Fruit fly (Drosophila melanogaster) whole organism, embryonic: ENCODE results near the gene chic.

Experiments used
- ATbp ChIP-seq: fragments of 200-800 bp; sonication (Bioruptor generic); optimal IDR thresholded peaks from 2 replicates; lab custom pipeline; 2017; ENCODE audit warnings: missing biosample characterization, mild to moderate bottlenecking, missing genetic modification characterization, missing genetic modification reagents
- Aef1 ChIP-seq: fragments of 200-800 bp; sonication (Bioruptor generic); IDR thresholded peaks from 3 replicates; pipeline ENCODE4 v1.3.6; 2022; ENCODE audit warnings: missing biosample characterization, missing genetic modification characterization
- Antp ChIP-seq: fragments of 200-800 bp; sonication (Bioruptor generic); optimal IDR thresholded peaks from 3 replicates; lab custom pipeline; 2016; ENCODE audit warnings: missing biosample characterization, missing genetic modification characterization
- Awh ChIP-seq: fragments of 200-800 bp; sonication (Bioruptor generic); IDR thresholded peaks from 2 replicates; pipeline ENCODE4, ENCODE4 v1.3.6; 2022; ENCODE audit warnings: missing biosample characterization, missing genetic modification characterization
- Bgb ChIP-seq: fragments of 200-800 bp; sonication (Bioruptor generic); IDR thresholded peaks from 2 replicates; pipeline ENCODE4 v1.3.6; 2022; ENCODE audit warnings: missing biosample characterization, missing genetic modification characterization; ENCODE audit not compliant: partially characterized antibody
- CG10147 ChIP-seq: fragments of 200-800 bp; sonication (Bioruptor generic); optimal IDR thresholded peaks from 2 replicates; lab custom pipeline; 2019; ENCODE audit warnings: missing biosample characterization, mild to moderate bottlenecking, missing genetic modification characterization, moderate library complexity
- CG10431 ChIP-seq: fragments of 200-800 bp; sonication (Bioruptor generic); optimal IDR thresholded peaks from 3 replicates; lab custom pipeline; 2018; ENCODE audit warnings: missing biosample characterization, mild to moderate bottlenecking, missing genetic modification characterization
- CG11696 ChIP-seq: fragments of 200-800 bp; sonication (Bioruptor generic); IDR thresholded peaks from 2 replicates; pipeline ENCODE4 v1.3.6; 2022; ENCODE audit warnings: missing biosample characterization, missing genetic modification characterization
- CG13624 ChIP-seq: fragments of 200-800 bp; sonication (Bioruptor generic); optimal IDR thresholded peaks from 2 replicates; lab custom pipeline; 2016; ENCODE audit warnings: missing biosample characterization, missing genetic modification characterization
- CG14441 ChIP-seq: fragments of 200-800 bp; sonication (Bioruptor generic); IDR thresholded peaks from 2 replicates; pipeline ENCODE4 v1.3.6; 2022; ENCODE audit warnings: missing biosample characterization, missing genetic modification characterization
- CG1647 ChIP-seq: fragments of 200-800 bp; sonication (Bioruptor generic); optimal IDR thresholded peaks from 3 replicates; lab custom pipeline; 2016; ENCODE audit warnings: missing biosample characterization, missing genetic modification characterization
- CG17568 ChIP-seq: fragments of 200-800 bp; sonication (Bioruptor generic); optimal IDR thresholded peaks from 2 replicates; lab custom pipeline; 2018; ENCODE audit warnings: missing biosample characterization, mild to moderate bottlenecking, missing genetic modification characterization, moderate library complexity
- CG18599 ChIP-seq: fragments of 200-800 bp; sonication (Bioruptor generic); optimal IDR thresholded peaks from 3 replicates; lab custom pipeline; 2017; ENCODE audit warnings: missing biosample characterization, missing genetic modification characterization, mild to moderate bottlenecking, moderate library complexity, missing genetic modification reagents
- CG31365 ChIP-seq: fragments of 200-800 bp; sonication (Bioruptor generic); optimal IDR thresholded peaks from 2 replicates; lab custom pipeline; 2018; ENCODE audit warnings: missing biosample characterization, mild to moderate bottlenecking, missing genetic modification characterization
- CG33213 ChIP-seq: fragments of 200-800 bp; sonication (Bioruptor generic); optimal IDR thresholded peaks from 3 replicates; lab custom pipeline; 2016; ENCODE audit warnings: missing biosample characterization, missing genetic modification characterization
- CG3726 ChIP-seq: fragments of 200-800 bp; sonication (Bioruptor generic); IDR thresholded peaks from 3 replicates; pipeline ENCODE4, ENCODE4 v1.3.6; 2022; ENCODE audit warnings: missing biosample characterization, missing genetic modification characterization
- CG4328 ChIP-seq: fragments of 200-800 bp; sonication (Bioruptor generic); optimal IDR thresholded peaks from 3 replicates; lab custom pipeline; 2017; ENCODE audit warnings: missing biosample characterization, missing genetic modification reagents, missing genetic modification characterization
- CG6791 ChIP-seq: fragments of 200-800 bp; sonication (Bioruptor generic); IDR thresholded peaks from 3 replicates; pipeline ENCODE4 v1.3.6; 2022; ENCODE audit warnings: missing biosample characterization, missing genetic modification characterization; ENCODE audit not compliant: partially characterized antibody
- CG8281 ChIP-seq: fragments of 200-800 bp; sonication (Bioruptor generic); optimal IDR thresholded peaks from 2 replicates; lab custom pipeline; 2018; ENCODE audit warnings: missing biosample characterization, mild to moderate bottlenecking, missing genetic modification characterization, moderate library complexity
- CG8359 ChIP-seq: fragments of 200-800 bp; sonication (Bioruptor generic); optimal IDR thresholded peaks from 2 replicates; lab custom pipeline; 2017; ENCODE audit warnings: missing biosample characterization, mild to moderate bottlenecking, missing genetic modification characterization, borderline replicate concordance
- CG9215 ChIP-seq: fragments of 200-800 bp; sonication (Bioruptor generic); IDR thresholded peaks from 2 replicates; pipeline ENCODE4 v1.3.6; 2022; ENCODE audit warnings: missing biosample characterization, missing genetic modification characterization
- CG9727 ChIP-seq: fragments of 200-800 bp; sonication (Bioruptor generic); optimal IDR thresholded peaks from 3 replicates; lab custom pipeline; 2017; ENCODE audit warnings: missing biosample characterization, mild to moderate bottlenecking, missing genetic modification characterization
- CG9876 ChIP-seq: fragments of 200-800 bp; sonication (Bioruptor generic); optimal IDR thresholded peaks from 2 replicates; lab custom pipeline; 2016; ENCODE audit warnings: missing biosample characterization, missing genetic modification characterization
- Doc2 ChIP-seq: fragments of 200-800 bp; sonication (Bioruptor generic); IDR thresholded peaks from 2 replicates; pipeline ENCODE4 v1.3.6; 2022; ENCODE audit warnings: missing biosample characterization, missing genetic modification characterization
- ERR ChIP-seq: fragments of 200-800 bp; sonication (Bioruptor generic); optimal IDR thresholded peaks from 2 replicates; lab custom pipeline; 2016; ENCODE audit warnings: missing biosample characterization, missing genetic modification characterization
- Hr3 ChIP-seq: fragments of 200-800 bp; sonication (Bioruptor generic); optimal IDR thresholded peaks from 3 replicates; lab custom pipeline; 2016; ENCODE audit warnings: missing biosample characterization, missing genetic modification characterization
- Hsf ChIP-seq: fragments of 200-800 bp; sonication (Bioruptor generic); optimal IDR thresholded peaks from 3 replicates; lab custom pipeline; 2016; ENCODE audit warnings: missing biosample characterization, missing genetic modification characterization
- MBD-R2 ChIP-seq: fragments of 200-800 bp; sonication (Bioruptor generic); IDR thresholded peaks from 2 replicates; pipeline ENCODE4 v1.3.6; 2022; ENCODE audit warnings: missing biosample characterization, missing genetic modification characterization
- NFAT ChIP-seq: fragments of 200-800 bp; sonication (Bioruptor generic); IDR thresholded peaks from 2 replicates; pipeline ENCODE4 v1.3.6; 2022; ENCODE audit warnings: missing biosample characterization, missing genetic modification characterization
- Nf-YB ChIP-seq: fragments of 200-800 bp; sonication (Bioruptor generic); optimal IDR thresholded peaks from 3 replicates; lab custom pipeline; 2019; ENCODE audit warnings: missing biosample characterization, mild to moderate bottlenecking, missing genetic modification characterization, moderate library complexity
- Pdp1 ChIP-seq, 2 experiments: fragments of 200-800 bp; sonication (Bioruptor generic); optimal IDR thresholded peaks; 3 replicates each; lab custom pipeline; 2016; ENCODE audit warnings: missing biosample characterization in 2 of 2, missing genetic modification characterization in 2 of 2, mild to moderate bottlenecking in 1 of 2, moderate library complexity in 1 of 2
- Sox100B ChIP-seq: fragments of 200-800 bp; sonication (Bioruptor generic); optimal IDR thresholded peaks from 3 replicates; lab custom pipeline; 2018; ENCODE audit warnings: missing biosample characterization, mild to moderate bottlenecking, missing genetic modification characterization
- ac ChIP-seq: fragments of 200-800 bp; sonication (Bioruptor generic); optimal IDR thresholded peaks from 3 replicates; lab custom pipeline; 2017; ENCODE audit warnings: missing biosample characterization, mild to moderate bottlenecking, missing genetic modification characterization
- amos ChIP-seq: fragments of 200-800 bp; sonication (Bioruptor generic); IDR thresholded peaks from 2 replicates; pipeline ENCODE4 v1.3.6; 2022; ENCODE audit warnings: missing biosample characterization, missing genetic modification characterization; ENCODE audit not compliant: partially characterized antibody
- aop ChIP-seq: fragments of 200-800 bp; sonication (Bioruptor generic); IDR thresholded peaks from 2 replicates; pipeline ENCODE4 v1.3.6; 2022; ENCODE audit warnings: missing biosample characterization, missing genetic modification characterization
- ap ChIP-seq: fragments of 200-800 bp; sonication (Bioruptor generic); IDR thresholded peaks from 2 replicates; pipeline ENCODE4 v1.3.6; 2022; ENCODE audit warnings: missing biosample characterization, missing genetic modification characterization
- ara ChIP-seq: fragments of 200-800 bp; sonication (Bioruptor generic); IDR thresholded peaks from 2 replicates; pipeline ENCODE4 v1.3.6; 2022; ENCODE audit warnings: missing biosample characterization, missing genetic modification characterization
- cas ChIP-seq: fragments of 200-800 bp; sonication (Bioruptor generic); IDR thresholded peaks from 2 replicates; pipeline ENCODE4 v1.3.6; 2022; ENCODE audit warnings: missing biosample characterization, missing genetic modification characterization
- chm ChIP-seq: fragments of 200-800 bp; sonication (Bioruptor generic); IDR thresholded peaks from 2 replicates; pipeline ENCODE4 v1.3.6; 2022; ENCODE audit warnings: missing biosample characterization, missing genetic modification characterization
- emc ChIP-seq: fragments of 200-800 bp; sonication (Bioruptor generic); optimal IDR thresholded peaks from 2 replicates; lab custom pipeline; 2016; ENCODE audit warnings: missing biosample characterization, missing genetic modification characterization
- fd3F ChIP-seq: fragments of 200-800 bp; sonication (Bioruptor generic); optimal IDR thresholded peaks from 2 replicates; lab custom pipeline; 2018; ENCODE audit warnings: missing biosample characterization, mild to moderate bottlenecking, missing genetic modification characterization, moderate library complexity
- fu2 ChIP-seq: fragments of 200-800 bp; sonication (Bioruptor generic); optimal IDR thresholded peaks from 2 replicates; lab custom pipeline; 2016; ENCODE audit warnings: missing biosample characterization, missing genetic modification characterization
- grau ChIP-seq: fragments of 200-800 bp; optimal IDR thresholded peaks from 3 replicates; lab custom pipeline; 2019; ENCODE audit warnings: missing biosample characterization, mild to moderate bottlenecking, missing genetic modification characterization, moderate library complexity
- pnt ChIP-seq: fragments of 200-800 bp; sonication (Bioruptor generic); optimal IDR thresholded peaks from 3 replicates; lab custom pipeline; 2016; ENCODE audit warnings: missing biosample characterization, missing genetic modification characterization
- psq ChIP-seq: fragments of 200-800 bp; sonication (Bioruptor generic); optimal IDR thresholded peaks from 2 replicates; lab custom pipeline; 2017; ENCODE audit warnings: missing biosample characterization, missing genetic modification characterization
- sisA ChIP-seq: fragments of 200-800 bp; sonication (Bioruptor generic); IDR thresholded peaks from 2 replicates; pipeline ENCODE4 v1.3.6; 2022; ENCODE audit warnings: missing biosample characterization, missing genetic modification characterization
- slbo ChIP-seq: fragments of 200-800 bp; sonication (Bioruptor generic); IDR thresholded peaks from 2 replicates; pipeline ENCODE4 v1.3.6; 2022; ENCODE audit warnings: missing biosample characterization, missing genetic modification characterization
- so ChIP-seq: fragments of 200-800 bp; sonication (Bioruptor generic); IDR thresholded peaks from 3 replicates; pipeline ENCODE4 v1.3.6; 2022; ENCODE audit warnings: missing biosample characterization, missing genetic modification characterization
- toy ChIP-seq: fragments of 200-800 bp; sonication (Bioruptor generic); IDR thresholded peaks from 2 replicates; pipeline ENCODE4 v1.3.6; 2022; ENCODE audit warnings: missing biosample characterization, missing genetic modification characterization
- tup ChIP-seq: fragments of 200-800 bp; sonication (Bioruptor generic); optimal IDR thresholded peaks from 2 replicates; lab custom pipeline; 2016; ENCODE audit warnings: missing biosample characterization, mild to moderate bottlenecking, missing genetic modification characterization, moderate library complexity
- usp ChIP-seq: fragments of >200 bp; optimal IDR thresholded peaks from 2 replicates; lab custom pipeline; 2017; ENCODE audit warnings: missing biosample characterization, missing genetic modification characterization
- zfh2 ChIP-seq: fragments of 200-800 bp; sonication (Bioruptor generic); optimal IDR thresholded peaks from 2 replicates; lab custom pipeline; 2016; ENCODE audit warnings: missing biosample characterization, missing genetic modification characterization

Gene chic

dm6 chr2L:5980862-5981432 lies at the start of gene chic (continued):
- peak; percentile 19 for TF ChIP-seq Antp (GFP tag; lab: Kevin White, UChicago)
- no peak for TF ChIP-seq Awh (GFP tag; lab: Robert Waterston, UW)
- no peak for TF ChIP-seq CG17568 (GFP tag; lab: Kevin White, UChicago)
- TF ChIP-seq sisA (GFP tag; lab: Robert Waterston, UW), result no peak
- TF ChIP-seq aop (GFP tag; lab: Robert Waterston, UW), result no peak
- TF ChIP-seq CG1647 (GFP tag; lab: Kevin White, UChicago), result peak; percentile 38
- TF ChIP-seq chm, result no peak
- TF ChIP-seq cas (GFP tag; lab: Robert Waterston, UW), result no peak
- no peak for TF ChIP-seq CG3726 (GFP tag; lab: Robert Waterston, UW)
- TF ChIP-seq psq (GFP tag; lab: Kevin White, UChicago), result no peak
- no peak for TF ChIP-seq usp (GFP tag; lab: Kevin White, UChicago)
- no peak for TF ChIP-seq CG6791 (GFP tag; lab: Robert Waterston, UW)
- TF ChIP-seq Hsf (GFP tag; lab: Kevin White, UChicago), result peak; percentile 10
- no peak for TF ChIP-seq CG14441 (GFP tag; lab: Robert Waterston, UW)
- TF ChIP-seq CG9876 (GFP tag; lab: Kevin White, UChicago), result no peak
- TF ChIP-seq CG33213 (GFP tag; lab: Kevin White, UChicago), result peak; percentile 48
- TF ChIP-seq amos (GFP tag; lab: Robert Waterston, UW), result no peak
- TF ChIP-seq Bgb, result no peak
- peak; percentile 23 for TF ChIP-seq emc
- no peak for TF ChIP-seq CG10147 (GFP tag; lab: Kevin White, UChicago)
- TF ChIP-seq so (GFP tag; lab: Robert Waterston, UW), result no peak
- no peak for TF ChIP-seq Pdp1 (GFP tag; optimal IDR thresholded peaks at IDR 0.05; lab: Kevin White, UChicago)
- TF ChIP-seq ATbp, result no peak
- no peak for TF ChIP-seq slbo (GFP tag; lab: Robert Waterston, UW)
- TF ChIP-seq MBD-R2 (GFP tag; lab: Robert Waterston, UW), result no peak
- TF ChIP-seq Sox100B (GFP tag; lab: Kevin White, UChicago), result no peak
- no peak for TF ChIP-seq fd3F (GFP tag; lab: Kevin White, UChicago)
- no peak for TF ChIP-seq CG9215 (GFP tag; lab: Robert Waterston, UW)
- TF ChIP-seq toy (GFP tag; lab: Robert Waterston, UW), result no peak
- TF ChIP-seq zfh2 (GFP tag; lab: Kevin White, UChicago), result peak; percentile 36
- no peak for TF ChIP-seq ara
- peak; percentile 3 for TF ChIP-seq ERR (GFP tag; lab: Kevin White, UChicago)
- peak; percentile 6 for TF ChIP-seq Hr3 (GFP tag; lab: Kevin White, UChicago)
- TF ChIP-seq Nf-YB, result no peak
- TF ChIP-seq CG18599 (GFP tag; lab: Kevin White, UChicago), result peak; percentile 16
- TF ChIP-seq Doc2 (GFP tag; lab: Robert Waterston, UW), result no peak
- no peak for TF ChIP-seq tup (GFP tag; lab: Kevin White, UChicago)
- TF ChIP-seq grau (tag; lab: Kevin White, UChicago), result no peak
- TF ChIP-seq pnt, result no peak
- TF ChIP-seq CG9727 (GFP tag; lab: Kevin White, UChicago), result no peak
- no peak for TF ChIP-seq CG4328 (GFP tag; lab: Kevin White, UChicago)
- TF ChIP-seq CG10431 (GFP tag; lab: Kevin White, UChicago), result no peak
- TF ChIP-seq NFAT (GFP tag; lab: Robert Waterston, UW), result no peak
- no peak for TF ChIP-seq Aef1
- TF ChIP-seq ac (GFP tag; lab: Kevin White, UChicago), result no peak
- TF ChIP-seq CG8359, result no peak
- TF ChIP-seq ap (GFP tag; lab: Robert Waterston, UW), result no peak
- no peak for TF ChIP-seq CG11696 (GFP tag; lab: Robert Waterston, UW)
- TF ChIP-seq CG13624, result no peak
- no peak for TF ChIP-seq CG8281 (tag; lab: Kevin White, UChicago)
- peak; percentile 0 for TF ChIP-seq fu2 (GFP tag; lab: Kevin White, UChicago)
- TF ChIP-seq CG31365, result no peak
